Fruit fly (Drosophila melanogaster) whole organism, embryonic: ENCODE data around the gene MED27.
A peak's percentile ranks its signal among the peaks of the same experiment; 100 is the strongest.

Experiments
- Aef1 ChIP-seq: fragments of 200-800 bp; sonication (Bioruptor generic); IDR thresholded peaks from 3 replicates; pipeline ENCODE4 v1.3.6; 2022; ENCODE audit warnings: missing biosample characterization, missing genetic modification characterization
- CG11696 ChIP-seq: fragments of 200-800 bp; sonication (Bioruptor generic); IDR thresholded peaks from 2 replicates; pipeline ENCODE4 v1.3.6; 2022; ENCODE audit warnings: missing biosample characterization, missing genetic modification characterization
- CG12236 ChIP-seq: fragments of 200-800 bp; sonication (Bioruptor generic); optimal IDR thresholded peaks from 2 replicates; lab custom pipeline; 2016; ENCODE audit warnings: missing biosample characterization, missing genetic modification characterization
- CG13287 ChIP-seq: fragments of 200-800 bp; sonication (Bioruptor generic); IDR thresholded peaks from 2 replicates; pipeline ENCODE4 v1.3.6; 2022; ENCODE audit warnings: missing biosample characterization, missing genetic modification characterization; ENCODE audit not compliant: partially characterized antibody
- CG17186 ChIP-seq: fragments of 200-800 bp; sonication (Bioruptor generic); optimal IDR thresholded peaks from 3 replicates; lab custom pipeline; 2017; ENCODE audit warnings: missing biosample characterization, missing genetic modification reagents, missing genetic modification characterization
- CG17385 ChIP-seq: fragments of 200-800 bp; sonication (Bioruptor generic); optimal IDR thresholded peaks from 3 replicates; lab custom pipeline; 2018; ENCODE audit warnings: missing biosample characterization, mild to moderate bottlenecking, missing genetic modification characterization
- CG17568 ChIP-seq: fragments of 200-800 bp; sonication (Bioruptor generic); optimal IDR thresholded peaks from 2 replicates; lab custom pipeline; 2018; ENCODE audit warnings: missing biosample characterization, mild to moderate bottlenecking, missing genetic modification characterization, moderate library complexity
- CG2199 ChIP-seq: fragments of 200-800 bp; sonication (Bioruptor generic); IDR thresholded peaks from 3 replicates; pipeline ENCODE4 v1.3.6; 2022; ENCODE audit warnings: missing biosample characterization, missing genetic modification characterization
- CG3163 ChIP-seq: fragments of 200-800 bp; sonication (Bioruptor generic); optimal IDR thresholded peaks from 3 replicates; lab custom pipeline; 2016; ENCODE audit warnings: missing biosample characterization, missing genetic modification characterization
- CG34376 ChIP-seq: fragments of 200-800 bp; sonication (Bioruptor generic); optimal IDR thresholded peaks from 2 replicates; lab custom pipeline; 2018; ENCODE audit warnings: missing biosample characterization, mild to moderate bottlenecking, missing genetic modification characterization
- CG34422 ChIP-seq: fragments of 200-800 bp; sonication (Bioruptor generic); IDR thresholded peaks from 3 replicates; pipeline ENCODE4 v1.3.6; 2022; ENCODE audit warnings: missing biosample characterization, missing genetic modification characterization
- CG42726 ChIP-seq: fragments of 200-800 bp; sonication (Bioruptor generic); IDR thresholded peaks from 2 replicates; pipeline ENCODE4 v1.3.6; 2022; ENCODE audit warnings: missing biosample characterization, missing genetic modification characterization; ENCODE audit not compliant: partially characterized antibody
- CG6654 ChIP-seq: fragments of 200-800 bp; sonication (Bioruptor generic); optimal IDR thresholded peaks from 2 replicates; lab custom pipeline; 2017; ENCODE audit warnings: missing biosample characterization, mild to moderate bottlenecking, missing genetic modification characterization
- CG6854 ChIP-seq: fragments of 200-800 bp; sonication (Bioruptor generic); optimal IDR thresholded peaks from 3 replicates; lab custom pipeline; 2017; ENCODE audit warnings: missing biosample characterization, mild to moderate bottlenecking, missing genetic modification characterization
- CG8089 ChIP-seq: fragments of 200-800 bp; sonication (Bioruptor generic); optimal IDR thresholded peaks from 3 replicates; lab custom pipeline; 2016; ENCODE audit warnings: missing biosample characterization, missing genetic modification characterization
- CG8290 ChIP-seq, 3 experiments: fragments of 200-800 bp; sonication (Bioruptor generic); optimal IDR thresholded peaks; 2 replicates each; lab custom pipeline; 2016 to 2019; ENCODE audit warnings: missing biosample characterization in 3 of 3, missing genetic modification characterization in 3 of 3, mild to moderate bottlenecking in 2 of 3, moderate library complexity in 1 of 3
- CG8924 ChIP-seq: fragments of 200-800 bp; optimal IDR thresholded peaks from 3 replicates; lab custom pipeline; 2019; ENCODE audit warnings: missing biosample characterization, mild to moderate bottlenecking, missing genetic modification characterization, moderate library complexity
- CHES-1-like ChIP-seq: fragments of 200-800 bp; sonication (Bioruptor generic); optimal IDR thresholded peaks from 2 replicates; lab custom pipeline; 2016; ENCODE audit warnings: missing biosample characterization, missing genetic modification characterization
- Chrac-16 ChIP-seq: fragments of 200-800 bp; sonication (Bioruptor generic); optimal IDR thresholded peaks from 3 replicates; lab custom pipeline; 2016; ENCODE audit warnings: missing biosample characterization, missing genetic modification characterization
- D19A ChIP-seq: fragments of 200-800 bp; optimal IDR thresholded peaks from 3 replicates; lab custom pipeline; 2019; ENCODE audit warnings: missing biosample characterization, mild to moderate bottlenecking, missing genetic modification characterization, moderate library complexity
- Deaf1 ChIP-seq: fragments of 200-800 bp; optimal IDR thresholded peaks from 3 replicates; lab custom pipeline; 2019; ENCODE audit warnings: missing biosample characterization, mild to moderate bottlenecking, missing genetic modification characterization, moderate library complexity
- Ets65A ChIP-seq: fragments of 200-800 bp; sonication (Bioruptor generic); peaks from one replicate; lab custom pipeline; 2016; ENCODE audit warnings: missing biosample characterization, missing genetic modification characterization
- Fer1 ChIP-seq: fragments of 200-800 bp; sonication (Bioruptor generic); optimal IDR thresholded peaks from 2 replicates; lab custom pipeline; 2017; ENCODE audit warnings: missing biosample characterization, mild to moderate bottlenecking, missing genetic modification characterization
- H15 ChIP-seq: fragments of 200-800 bp; sonication (Bioruptor generic); IDR thresholded peaks from 3 replicates; pipeline ENCODE4 v1.3.6; 2022; ENCODE audit warnings: missing biosample characterization, missing genetic modification characterization
- Hr3 ChIP-seq: fragments of 200-800 bp; sonication (Bioruptor generic); optimal IDR thresholded peaks from 3 replicates; lab custom pipeline; 2016; ENCODE audit warnings: missing biosample characterization, missing genetic modification characterization
- Lhr ChIP-seq: fragments of 200-800 bp; sonication (Bioruptor generic); optimal IDR thresholded peaks from 3 replicates; lab custom pipeline; 2017; ENCODE audit warnings: mild to moderate bottlenecking, missing biosample characterization, missing genetic modification reagents, missing genetic modification characterization
- MESR4 ChIP-seq: fragments of 200-800 bp; sonication (Bioruptor generic); optimal IDR thresholded peaks from 2 replicates; lab custom pipeline; 2018; ENCODE audit warnings: missing biosample characterization, mild to moderate bottlenecking, missing genetic modification characterization, moderate library complexity
- Med ChIP-seq: fragments of 200-800 bp; sonication (Bioruptor generic); peaks from one replicate; lab custom pipeline; 2016; ENCODE audit warnings: missing biosample characterization, missing genetic modification characterization, mild to moderate bottlenecking, inconsistent platforms, moderate library complexity
- Side ChIP-seq: fragments of 200-800 bp; sonication (Bioruptor generic); optimal IDR thresholded peaks from 2 replicates; lab custom pipeline; 2016; ENCODE audit warnings: missing biosample characterization, missing genetic modification characterization
- Trl ChIP-seq, 3 experiments: fragments of >200 bp in 2 of 3; fragments of 200-800 bp in 1 of 3; sonication (Bioruptor generic) in 1 of 3; optimal IDR thresholded peaks; 2 replicates in 1 of 3; 3 replicates in 2 of 3; lab custom pipeline; 2016 to 2017; ENCODE audit warnings: missing biosample characterization in 1 of 3, missing genetic modification characterization in 1 of 3
- YL-1 ChIP-seq: fragments of 200-800 bp; sonication (Bioruptor generic); optimal IDR thresholded peaks from 3 replicates; lab custom pipeline; 2017; ENCODE audit warnings: missing biosample characterization, mild to moderate bottlenecking, missing genetic modification characterization
- az2 ChIP-seq: fragments of 200-800 bp; sonication (Bioruptor generic); optimal IDR thresholded peaks from 3 replicates; lab custom pipeline; 2016; ENCODE audit warnings: missing biosample characterization, missing genetic modification characterization
- bbx ChIP-seq: fragments of 200-800 bp; sonication (Bioruptor generic); IDR thresholded peaks from 2 replicates; pipeline ENCODE4 v1.3.6; 2022; ENCODE audit warnings: missing biosample characterization, missing genetic modification characterization; ENCODE audit not compliant: partially characterized antibody
- bcd ChIP-seq: fragments of 200-800 bp; sonication (Bioruptor generic); optimal IDR thresholded peaks from 2 replicates; lab custom pipeline; 2017; ENCODE audit warnings: missing biosample characterization, mild to moderate bottlenecking, missing genetic modification characterization
- cg ChIP-seq: fragments of 200-800 bp; sonication (Bioruptor generic); optimal IDR thresholded peaks from 3 replicates; lab custom pipeline; 2019; ENCODE audit warnings: missing biosample characterization, mild to moderate bottlenecking, missing genetic modification characterization, moderate library complexity
- chinmo ChIP-seq: fragments of 200-800 bp; sonication (Bioruptor generic); IDR thresholded peaks from 4 replicates; pipeline ENCODE4 v1.3.6; 2022; ENCODE audit warnings: missing biosample characterization, missing genetic modification characterization; ENCODE audit not compliant: partially characterized antibody
- danr ChIP-seq: fragments of 200-800 bp; sonication (Bioruptor generic); IDR thresholded peaks from 2 replicates; pipeline ENCODE4 v1.3.6; 2022; ENCODE audit warnings: missing biosample characterization, missing genetic modification characterization
- exex ChIP-seq: fragments of 200-800 bp; sonication (Bioruptor generic); optimal IDR thresholded peaks from 4 replicates; lab custom pipeline; 2018; ENCODE audit warnings: missing biosample characterization, mild to moderate bottlenecking, missing genetic modification characterization, moderate library complexity
- inv ChIP-seq: fragments of 200-800 bp; sonication (Bioruptor generic); IDR thresholded peaks from 2 replicates; pipeline ENCODE4 v1.3.6; 2022; ENCODE audit warnings: missing biosample characterization, missing genetic modification characterization; ENCODE audit not compliant: partially characterized antibody
- nau ChIP-seq: fragments of 200-800 bp; sonication (Bioruptor generic); optimal IDR thresholded peaks from 3 replicates; lab custom pipeline; 2017; ENCODE audit warnings: missing biosample characterization, mild to moderate bottlenecking, missing genetic modification characterization, missing genetic modification reagents
- nom ChIP-seq: fragments of 200-800 bp; sonication (Bioruptor generic); optimal IDR thresholded peaks from 2 replicates; lab custom pipeline; 2017; ENCODE audit warnings: missing biosample characterization, missing genetic modification characterization, mild to moderate bottlenecking, moderate library complexity, missing genetic modification reagents
- pros ChIP-seq: fragments of 200-800 bp; sonication (Bioruptor generic); optimal IDR thresholded peaks from 3 replicates; lab custom pipeline; 2019; ENCODE audit warnings: missing biosample characterization, mild to moderate bottlenecking, missing genetic modification characterization, moderate library complexity
- rib ChIP-seq: fragments of 200-800 bp; sonication (Bioruptor generic); IDR thresholded peaks from 2 replicates; pipeline ENCODE4 v1.3.6; 2022; ENCODE audit warnings: missing biosample characterization, missing genetic modification characterization
- sqz ChIP-seq: fragments of 200-800 bp; sonication (Bioruptor generic); optimal IDR thresholded peaks from 3 replicates; lab custom pipeline; 2018; ENCODE audit warnings: missing biosample characterization, mild to moderate bottlenecking, missing genetic modification characterization
- sug ChIP-seq: fragments of 200-800 bp; optimal IDR thresholded peaks from 2 replicates; lab custom pipeline; 2019; ENCODE audit warnings: missing biosample characterization, mild to moderate bottlenecking, missing genetic modification characterization, moderate library complexity
- tll ChIP-seq, 2 experiments: fragments of 200-800 bp in 1 of 2; fragments of >200 bp in 1 of 2; sonication (Bioruptor generic) in 1 of 2; optimal IDR thresholded peaks; 2 replicates each; lab custom pipeline; 2017 to 2019; ENCODE audit warnings: missing biosample characterization in 2 of 2, missing genetic modification characterization in 2 of 2, mild to moderate bottlenecking in 1 of 2, moderate library complexity in 1 of 2
- twi ChIP-seq: fragments of 200-800 bp; optimal IDR thresholded peaks from 2 replicates; lab custom pipeline; 2019; ENCODE audit warnings: missing biosample characterization, mild to moderate bottlenecking, missing genetic modification characterization, moderate library complexity

Gene MED27

dm6 chr3R:5669740-5670659 is 15.1 kb downstream of the MED27 start:
- TF ChIP-seq Ets65A (GFP tag; lab: Kevin White, UChicago): peak; percentile 43
- peak; percentile 5 for TF ChIP-seq Fer1 (GFP tag; lab: Kevin White, UChicago)
- peak; percentile 2 for TF ChIP-seq YL-1
- TF ChIP-seq Trl (optimal IDR thresholded peaks at IDR 0.05; lab: Kevin White, UChicago): peak in 1 of 2 experiments; percentile 85
- TF ChIP-seq Trl (GFP tag; optimal IDR thresholded peaks at IDR 0.05; lab: Kevin White, UChicago): no peak
- no peak for TF ChIP-seq CG11696 (GFP tag; lab: Robert Waterston, UW)
- peak; percentile 35 for TF ChIP-seq CG34376 (GFP tag; lab: Kevin White, UChicago)
- no peak for TF ChIP-seq CHES-1-like (GFP tag; lab: Kevin White, UChicago)
- TF ChIP-seq CG6654 (GFP tag; lab: Kevin White, UChicago): no peak
- TF ChIP-seq CG3163: peak; percentile 80
- TF ChIP-seq sqz (GFP tag; lab: Kevin White, UChicago): no peak
- no peak for TF ChIP-seq twi
- no peak for TF ChIP-seq az2 (GFP tag; lab: Kevin White, UChicago)
- TF ChIP-seq danr (GFP tag; lab: Robert Waterston, UW): no peak
- TF ChIP-seq Hr3 (GFP tag; lab: Kevin White, UChicago): no peak
- TF ChIP-seq nom (GFP tag; lab: Kevin White, UChicago): no peak
- TF ChIP-seq D19A (tag; lab: Kevin White, UChicago): no peak
- TF ChIP-seq CG42726: no peak
- no peak for TF ChIP-seq CG8089 (GFP tag; lab: Kevin White, UChicago)
- TF ChIP-seq CG6854 (GFP tag; lab: Kevin White, UChicago): no peak
- TF ChIP-seq rib: no peak
- TF ChIP-seq CG17568 (GFP tag; lab: Kevin White, UChicago): peak; percentile 49
- no peak for TF ChIP-seq Med (GFP tag; lab: Kevin White, UChicago)
- peak; percentile 25 for TF ChIP-seq exex (tag; lab: Kevin White, UChicago)
- TF ChIP-seq CG8290 (GFP tag; optimal IDR thresholded peaks at IDR 0.05; lab: Kevin White, UChicago): no peak
- no peak for TF ChIP-seq CG8290 (tag; optimal IDR thresholded peaks at IDR 0.05; lab: Kevin White, UChicago)
- peak; percentile 12; the same call in 1 of the 2 replicates for TF ChIP-seq bbx (GFP tag; lab: Robert Waterston, UW)
- no peak for TF ChIP-seq CG2199
- TF ChIP-seq pros (GFP tag; lab: Kevin White, UChicago): peak; percentile 30
- peak; percentile 58 for TF ChIP-seq MESR4 (GFP tag; lab: Kevin White, UChicago)
- no peak for TF ChIP-seq bcd (GFP tag; lab: Kevin White, UChicago)
- TF ChIP-seq chinmo: peak; percentile 61; the same call in 1 of the 4 replicates
- peak; percentile 72 for TF ChIP-seq cg (GFP tag; lab: Kevin White, UChicago)
- TF ChIP-seq CG34422 (GFP tag; lab: Robert Waterston, UW): no peak
- no peak for TF ChIP-seq tll (GFP tag; optimal IDR thresholded peaks at IDR 0.05; lab: Kevin White, UChicago)
- no peak for TF ChIP-seq nau (GFP tag; lab: Kevin White, UChicago)
- TF ChIP-seq Chrac-16 (GFP tag; lab: Kevin White, UChicago): no peak
- TF ChIP-seq Side (GFP tag; lab: Kevin White, UChicago): no peak
- peak; percentile 44 for TF ChIP-seq Deaf1 (tag; lab: Kevin White, UChicago)
- no peak for TF ChIP-seq Lhr (GFP tag; lab: Kevin White, UChicago)
- TF ChIP-seq sug (tag; lab: Kevin White, UChicago): peak; percentile 14
- no peak for TF ChIP-seq CG12236 (GFP tag; lab: Kevin White, UChicago)
- TF ChIP-seq CG17385 (GFP tag; lab: Kevin White, UChicago): peak; percentile 95
- TF ChIP-seq Aef1 (GFP tag; lab: Robert Waterston, UW): peak; percentile 8; the same call in 2 of the 3 replicates
- TF ChIP-seq CG13287 (GFP tag; lab: Robert Waterston, UW): no peak; the same call in 1 of the 2 replicates
- TF ChIP-seq CG17186 (GFP tag; lab: Kevin White, UChicago): no peak
- TF ChIP-seq inv (GFP tag; lab: Robert Waterston, UW): 0 out of 2 replicates have a peak, but pooled peaks have one; percentile 2
- TF ChIP-seq H15 (GFP tag; lab: Robert Waterston, UW): no peak
- TF ChIP-seq CG8924 (tag; lab: Kevin White, UChicago): no peak
